Fruit fly (Drosophila melanogaster) whole organism, wandering third instar larva: ENCODE measurements around the gene ppk22.

Experiments used
- Abd-B ChIP-seq: fragments of >200 bp; optimal IDR thresholded peaks from 2 replicates; lab custom pipeline; 2017; ENCODE audit warnings: missing biosample characterization, missing genetic modification characterization
- Jra ChIP-seq: sonication (Bioruptor generic); optimal IDR thresholded peaks from 2 replicates; lab custom pipeline; 2016; ENCODE audit warnings: missing biosample characterization, missing genetic modification characterization
- Mio ChIP-seq: sonication (Bioruptor generic); optimal IDR thresholded peaks from 2 replicates; lab custom pipeline; 2016; ENCODE audit warnings: missing biosample characterization, missing genetic modification characterization
- Myc ChIP-seq: fragments of >200 bp; optimal IDR thresholded peaks from 2 replicates; lab custom pipeline; 2017
- ey ChIP-seq: fragments of 200-800 bp; sonication (Bioruptor generic); optimal IDR thresholded peaks from 2 replicates; lab custom pipeline; 2016; ENCODE audit warnings: missing biosample characterization, missing genetic modification characterization
- jim ChIP-seq: fragments of 175-275, 200-325 bp; sonication (Bioruptor generic); optimal IDR thresholded peaks from 2 replicates; lab custom pipeline; 2016; ENCODE audit warnings: missing biosample characterization, mild to moderate bottlenecking, missing genetic modification characterization
- lola ChIP-seq: fragments of >200 bp; optimal IDR thresholded peaks from 2 replicates; lab custom pipeline; 2017; ENCODE audit warnings: missing biosample characterization, missing genetic modification characterization
- pan ChIP-seq: fragments of >200 bp; optimal IDR thresholded peaks from 2 replicates; lab custom pipeline; 2017
- psq ChIP-seq: fragments of 200-800 bp; sonication (Bioruptor generic); optimal IDR thresholded peaks from 3 replicates; lab custom pipeline; 2017; ENCODE audit warnings: missing biosample characterization, mild to moderate bottlenecking, missing genetic modification characterization, moderate library complexity
- sage ChIP-seq: fragments of 200-800 bp; sonication (Bioruptor generic); optimal IDR thresholded peaks from 2 replicates; lab custom pipeline; 2016; ENCODE audit warnings: missing biosample characterization, mild to moderate bottlenecking, missing genetic modification characterization

DNA sequence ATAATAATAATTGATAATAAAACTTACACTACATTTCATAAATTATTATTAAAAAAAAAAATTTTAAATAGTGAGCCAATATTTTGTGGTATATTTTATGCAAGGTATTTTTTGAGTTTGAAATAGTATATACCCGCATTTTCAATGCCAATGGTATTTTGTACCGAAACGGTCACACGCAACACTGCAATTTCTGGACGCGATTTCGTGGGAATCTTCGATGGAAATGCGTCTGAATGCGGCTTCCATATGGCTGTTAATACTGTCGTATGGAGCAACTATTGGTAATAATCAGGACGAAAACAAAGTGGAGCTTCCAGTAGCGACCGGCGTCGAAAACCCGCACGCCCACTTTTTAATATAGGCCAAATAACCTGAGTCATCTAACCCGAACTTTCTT is 8.2 kb downstream of the ppk22 start, which contains the start of gene Nct:
- TF ChIP-seq Mio (no peak), pan (lab: Kevin White, UChicago) (no peak), Abd-B (no peak), sage (GFP tag; lab: Kevin White, UChicago) (no peak), lola (GFP tag; lab: Kevin White, UChicago) (no peak), Myc (lab: Kevin White, UChicago) (no peak), ey (no peak), jim (no peak), psq (GFP tag; lab: Kevin White, UChicago) (no peak), Jra (GFP tag; lab: Kevin White, UChicago) (no peak)
